Fruit fly (Drosophila melanogaster) whole organism, larva: Measurements from ENCODE around the gene CG32075.

Experiments
- noc ChIP-seq: fragments of 200-800 bp; sonication (Bioruptor generic); optimal IDR thresholded peaks from 3 replicates; lab custom pipeline; 2019; ENCODE audit warnings: missing biosample characterization, mild to moderate bottlenecking, missing genetic modification characterization, moderate library complexity

Gene CG32075

DNA sequence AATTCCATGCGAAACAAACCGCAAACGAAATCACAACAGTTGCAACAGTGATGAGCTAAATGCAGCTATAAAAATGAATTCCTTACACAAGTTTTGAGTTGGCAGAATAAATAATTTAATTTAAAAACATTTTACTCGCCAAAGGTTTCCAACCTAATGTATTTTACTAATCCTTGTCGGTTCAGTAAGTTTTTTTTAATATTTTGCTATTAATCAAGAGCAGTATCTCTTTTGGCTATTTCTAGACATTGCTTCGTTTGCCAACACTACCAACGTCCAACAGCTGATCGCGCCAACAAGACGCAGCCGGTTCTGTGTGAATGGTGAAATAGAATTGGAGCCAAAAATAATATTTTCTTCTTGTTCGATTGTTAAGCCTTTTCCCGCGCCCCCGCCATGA is at the start of gene CG32075, which contains the start of the genes CG45101 and SuUR:
Gene CG32075 (minus strand): TSS at position 253 of the 400 bp plus-strand sequence.
Gene CG45101 (plus strand): TSS at position 303 of the 400 bp plus-strand sequence.
Gene SuUR (plus strand): TSS at position 303 of the 400 bp plus-strand sequence.
- peak; percentile 79 for TF ChIP-seq noc (tag; lab: Kevin White, UChicago)

DNA sequence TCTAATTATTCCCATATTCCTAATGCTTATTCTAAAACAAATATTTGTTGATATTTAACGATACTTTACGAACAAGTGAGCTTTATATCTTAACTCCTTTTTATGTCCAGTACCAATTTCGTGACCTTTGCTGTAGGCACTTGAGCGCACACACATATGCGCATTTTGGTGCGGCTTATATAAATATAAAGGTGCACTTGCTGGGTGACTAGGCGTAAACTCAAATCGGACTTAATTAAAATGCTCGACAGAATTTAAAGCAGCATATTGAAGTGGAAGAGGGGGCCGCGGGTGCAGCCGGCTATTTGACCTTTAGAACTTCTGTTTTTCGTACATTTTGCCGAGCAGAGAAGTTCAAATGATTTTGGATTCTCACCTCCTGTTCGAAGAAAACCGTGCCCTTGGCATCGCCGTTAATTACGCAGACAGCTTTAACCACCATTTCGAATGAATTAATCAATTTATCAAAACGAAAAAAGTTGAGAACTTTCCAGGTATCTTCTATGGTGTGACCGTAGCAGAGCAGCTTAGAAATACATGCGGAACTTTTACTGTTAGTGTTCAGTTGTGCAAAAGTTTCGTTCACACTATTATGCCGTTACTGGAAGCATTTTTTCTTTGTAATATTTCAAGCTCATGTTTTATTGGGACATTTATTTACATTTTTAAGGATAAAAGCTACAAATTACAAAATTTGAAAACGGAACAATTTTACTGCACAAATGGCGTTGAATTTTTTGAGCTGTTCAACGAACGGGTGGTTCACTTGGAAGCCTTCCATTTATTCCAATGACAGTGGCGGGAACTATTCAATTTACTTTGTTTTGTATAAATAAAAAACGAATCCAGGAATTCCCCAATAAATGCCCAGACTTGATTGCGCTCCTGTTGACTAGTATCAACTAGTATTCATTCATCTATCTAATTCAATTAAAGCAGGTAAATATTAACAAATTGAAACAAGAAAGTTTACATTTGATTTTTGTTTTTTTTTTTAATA is 48.8 kb upstream of the CG32075 start, which contains the start of gene Sod1:
Gene Sod1 (minus strand): TSS at position 543 of the 1,000 bp plus-strand sequence.
- peak; percentile 44 for TF ChIP-seq noc (tag; lab: Kevin White, UChicago)

DNA sequence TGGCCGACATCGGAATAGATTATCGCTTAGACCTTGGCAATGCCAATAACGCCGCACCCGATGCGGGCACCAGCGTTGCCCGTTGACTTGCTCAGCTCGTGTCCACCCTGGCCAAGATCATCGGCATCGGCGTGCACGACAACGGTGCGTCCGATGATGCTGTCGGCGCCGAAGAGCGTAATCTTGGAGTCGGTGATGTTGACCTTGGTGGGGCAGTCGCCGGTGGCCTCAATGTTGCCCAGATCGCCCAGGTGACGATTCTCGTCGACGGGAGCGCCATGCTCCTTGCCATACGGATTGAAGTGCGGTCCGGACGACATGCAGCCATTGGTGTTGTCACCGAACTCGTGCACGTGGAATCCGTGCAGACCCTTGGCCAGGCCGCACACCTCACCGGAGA is 47.7 kb upstream of the CG32075 start:
- no peak for TF ChIP-seq noc (tag; lab: Kevin White, UChicago)

DNA sequence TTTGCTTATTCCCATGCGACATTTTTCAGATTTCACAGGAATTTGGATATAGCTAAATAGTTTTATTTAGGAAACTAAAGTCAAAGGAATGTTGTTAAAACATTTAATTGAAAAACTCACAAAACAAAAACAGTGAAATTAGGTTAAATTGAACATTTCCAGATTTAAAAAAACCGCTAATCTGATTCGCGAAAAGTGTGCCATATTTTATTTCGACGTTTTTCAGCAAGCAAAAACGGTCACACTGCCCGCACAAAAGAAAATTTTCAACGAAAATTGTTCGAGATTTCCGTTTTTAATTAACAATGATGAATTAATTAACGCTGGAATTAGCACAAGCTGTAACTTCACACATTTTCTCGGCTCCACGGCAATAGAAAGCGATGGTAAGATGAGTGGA is 44.7 kb upstream of the CG32075 start, which contains the start of the genes CG34012 and emei:
Gene CG34012 (minus strand): TSS at position 52 of the 400 bp plus-strand sequence.
Gene emei (plus strand): TSS at position 237 of the 400 bp plus-strand sequence.
- TF ChIP-seq noc (tag; lab: Kevin White, UChicago) = no peak

DNA sequence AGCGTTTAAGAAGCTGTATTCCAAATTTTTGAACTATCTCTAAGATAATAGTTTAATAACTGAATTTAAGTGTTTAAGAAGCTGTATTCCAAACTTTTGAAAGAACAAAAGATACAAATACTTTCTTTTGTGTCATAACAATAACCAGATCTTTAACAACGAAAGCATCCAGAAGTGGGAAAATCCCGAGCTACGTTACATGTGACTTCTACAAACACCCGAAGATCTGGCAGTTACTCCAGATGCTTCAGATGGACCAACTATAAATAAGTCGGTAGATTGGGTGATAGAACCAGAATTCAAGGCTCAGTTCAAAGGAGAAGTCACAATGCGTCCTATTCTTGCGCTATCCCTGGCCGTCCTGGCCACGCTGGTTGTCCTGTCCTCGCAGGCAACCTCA is 43.2 kb upstream of the CG32075 start, which contains the start of gene CG12522:
Gene CG12522 (plus strand): TSS at position 301 of the 400 bp plus-strand sequence.
- no peak for TF ChIP-seq noc (tag; lab: Kevin White, UChicago)

DNA sequence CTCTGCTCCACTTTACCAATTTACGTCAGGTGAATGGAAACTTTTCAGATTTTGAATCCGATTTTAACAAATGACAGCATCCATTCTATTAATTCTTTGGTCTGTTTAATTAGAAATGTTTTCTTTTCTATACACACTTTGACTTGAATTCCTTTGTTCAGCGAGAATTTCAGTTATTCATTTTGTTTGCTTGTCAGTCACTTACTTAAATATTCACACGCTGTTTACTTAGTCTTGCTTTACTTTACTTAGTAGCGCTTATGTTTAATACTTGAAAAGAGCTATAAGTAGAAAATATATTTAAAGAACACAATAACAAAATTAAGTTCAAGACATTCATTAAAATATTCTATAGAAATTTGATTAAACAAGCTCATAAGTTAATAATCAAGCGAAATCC is 42.7 kb upstream of the CG32075 start, which contains the start of gene CG32073:
Gene CG32073 (minus strand): TSS at position 151 of the 400 bp plus-strand sequence.
- TF ChIP-seq noc (tag; lab: Kevin White, UChicago) = no peak

DNA sequence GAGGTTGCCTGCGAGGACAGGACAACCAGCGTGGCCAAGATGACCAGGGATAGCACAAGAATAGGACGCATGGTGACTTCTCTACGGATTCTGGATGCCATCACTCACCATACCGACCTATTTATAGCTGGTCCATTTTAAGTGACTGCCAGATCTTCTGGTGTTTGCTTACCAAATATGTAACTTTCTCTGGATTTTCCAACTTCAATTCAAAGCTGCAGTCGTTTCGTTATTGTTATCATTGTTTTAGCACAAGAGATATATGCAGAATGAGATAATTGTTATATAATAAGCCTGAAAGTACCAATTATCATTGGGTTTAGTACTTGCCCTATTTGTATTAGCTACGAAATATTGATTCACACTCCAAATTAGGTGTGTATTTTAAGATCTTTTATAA is 39.0 kb upstream of the CG32075 start, which contains the start of gene CG32071:
Gene CG32071 (minus strand): TSS at position 101 of the 400 bp plus-strand sequence.
- no peak for TF ChIP-seq noc (tag; lab: Kevin White, UChicago)

DNA sequence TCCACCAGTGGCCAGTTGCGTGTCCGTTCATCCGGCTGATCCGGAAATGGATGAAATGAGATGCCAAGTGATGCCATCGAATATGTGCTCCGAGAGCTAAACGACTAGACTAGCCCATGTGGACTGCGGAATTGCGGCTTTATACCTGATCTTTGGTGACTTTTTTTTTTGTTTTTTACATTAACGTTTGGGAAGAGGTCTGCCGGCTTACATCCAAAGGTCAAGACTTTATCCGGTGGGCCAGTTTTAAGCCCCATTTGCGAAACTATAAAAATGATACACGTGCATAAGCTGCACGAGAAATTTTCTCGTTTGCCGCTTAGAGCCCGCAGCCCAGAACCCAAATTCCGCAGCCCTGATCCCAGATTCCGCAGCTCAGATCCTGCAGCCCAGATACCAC is 38.2 kb upstream of the CG32075 start, which contains the start of gene Elo68alpha:
Gene Elo68alpha (minus strand): TSS at position 101 of the 400 bp plus-strand sequence.
- no peak for TF ChIP-seq noc (tag; lab: Kevin White, UChicago)

DNA sequence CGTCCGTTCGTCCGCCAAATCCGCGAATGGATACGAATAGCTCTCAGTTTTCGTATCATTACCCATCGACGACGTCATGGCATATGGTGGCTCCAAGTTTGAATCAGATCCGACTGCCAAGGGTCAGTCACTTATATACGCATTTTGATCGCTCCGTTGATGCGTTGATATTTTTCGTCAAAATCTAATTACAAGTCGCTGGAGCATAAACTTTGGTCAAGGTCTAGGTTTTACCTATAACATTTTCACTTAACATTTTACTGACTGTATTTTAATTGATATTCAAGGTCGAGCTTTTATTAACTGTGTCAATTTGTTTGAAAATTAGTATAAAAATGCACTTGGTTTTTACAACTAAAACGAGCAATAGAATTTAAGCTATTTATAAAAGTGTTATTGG is 36.9 kb upstream of the CG32075 start, which contains the start of gene Elo68beta:
Gene Elo68beta (minus strand): TSS at position 101 of the 400 bp plus-strand sequence.
- no peak for TF ChIP-seq noc (tag; lab: Kevin White, UChicago)

DNA sequence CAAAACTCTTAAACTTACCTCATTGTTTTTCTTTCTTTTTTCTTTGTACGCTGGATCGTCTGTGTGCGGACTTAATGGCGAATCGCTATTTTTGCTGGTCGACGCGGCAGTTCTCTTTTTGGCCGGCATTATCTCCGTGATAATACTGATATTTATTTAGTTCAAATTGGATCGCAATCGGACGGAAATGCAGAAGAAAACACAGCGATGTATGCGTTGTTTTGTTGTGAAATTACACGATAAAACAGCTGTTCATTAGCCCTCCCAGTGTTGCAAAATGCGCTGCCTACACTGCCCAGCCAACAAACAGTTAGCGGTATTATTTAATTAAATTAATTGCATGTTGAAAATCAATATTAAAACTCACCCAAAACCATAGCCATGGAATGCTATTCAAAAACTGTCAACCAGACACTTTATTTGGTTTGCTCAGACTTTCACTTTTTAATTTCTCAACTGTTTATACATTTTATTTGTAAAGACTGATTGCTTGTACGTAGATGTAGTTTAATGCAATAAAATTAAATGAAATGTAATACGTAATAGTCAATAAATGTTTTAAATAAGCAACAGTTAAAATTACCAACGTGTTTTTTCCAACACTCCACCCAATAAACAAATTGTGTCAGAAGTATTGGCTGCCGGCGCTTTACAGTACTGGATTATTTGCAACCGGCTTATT is 33.4 kb upstream of the CG32075 start, which contains the start of the genes Irbp18 and APP-BP1:
Gene Irbp18 (minus strand): TSS at position 205 of the 682 bp plus-strand sequence.
Gene APP-BP1 (plus strand): TSS at position 431 of the 682 bp plus-strand sequence.
- TF ChIP-seq noc (tag; lab: Kevin White, UChicago) = peak; percentile 94

DNA sequence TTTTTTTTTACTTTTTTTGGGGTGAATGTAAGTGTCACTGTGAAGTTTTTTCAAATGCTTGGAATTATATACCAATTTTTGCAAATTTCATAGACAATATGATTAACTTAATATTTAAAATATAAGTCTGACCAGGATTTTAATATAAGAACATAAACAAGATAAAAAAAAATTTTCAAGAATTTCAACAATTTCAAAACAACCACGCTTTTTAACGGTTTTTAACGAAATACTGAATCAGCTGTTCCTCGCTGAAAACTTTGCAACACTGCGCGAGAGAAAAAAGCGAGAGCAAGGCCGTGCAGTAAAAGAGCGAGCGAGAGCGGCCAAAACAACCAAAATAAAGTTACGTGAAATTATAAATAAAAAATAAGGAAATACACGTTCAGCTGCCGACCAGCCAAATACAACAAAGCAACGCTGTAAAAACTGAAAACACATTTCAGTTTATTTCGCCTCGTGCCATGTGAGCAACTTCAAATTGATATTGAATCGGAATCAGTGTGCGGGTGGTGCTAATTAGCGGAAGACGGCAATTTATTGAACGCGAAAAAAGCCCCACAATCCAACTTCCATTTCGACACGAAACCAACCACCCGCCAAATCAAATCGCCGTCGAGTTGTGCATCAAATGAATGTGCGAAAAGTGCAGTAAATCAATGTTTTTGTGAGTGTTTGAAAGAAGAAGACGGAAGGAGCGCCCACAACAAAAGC is 31.6 kb upstream of the CG32075 start, which contains the start of the genes CG46439, Iyd and CG33947:
Gene CG46439 (minus strand): TSS at position 51 of the 714 bp plus-strand sequence.
Gene Iyd (minus strand): TSS at position 51 of the 714 bp plus-strand sequence.
Gene CG33947 (plus strand): TSS at position 302 of the 714 bp plus-strand sequence.
- TF ChIP-seq noc (tag; lab: Kevin White, UChicago) = no peak

DNA sequence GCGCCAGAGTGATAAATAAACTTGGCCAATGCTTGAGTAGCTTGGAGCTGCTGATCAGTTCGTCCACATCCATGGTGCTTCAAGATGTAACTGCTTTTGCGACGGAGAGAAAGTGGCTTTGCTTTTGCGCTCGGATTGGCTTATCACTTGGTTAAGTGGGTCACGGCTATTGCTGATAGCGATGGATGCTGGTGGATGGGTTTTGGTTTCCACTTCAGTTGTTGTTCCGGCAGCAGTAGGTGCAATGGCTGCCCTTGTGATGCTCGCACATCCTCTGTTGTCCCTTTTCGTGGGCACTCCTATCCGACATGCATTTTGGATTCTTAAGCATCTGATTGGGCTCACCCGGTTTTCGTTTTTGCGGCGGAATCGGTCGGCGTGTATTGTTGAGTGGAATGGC is 29.5 kb upstream of the CG32075 start:
- no peak for TF ChIP-seq noc (tag; lab: Kevin White, UChicago)

DNA sequence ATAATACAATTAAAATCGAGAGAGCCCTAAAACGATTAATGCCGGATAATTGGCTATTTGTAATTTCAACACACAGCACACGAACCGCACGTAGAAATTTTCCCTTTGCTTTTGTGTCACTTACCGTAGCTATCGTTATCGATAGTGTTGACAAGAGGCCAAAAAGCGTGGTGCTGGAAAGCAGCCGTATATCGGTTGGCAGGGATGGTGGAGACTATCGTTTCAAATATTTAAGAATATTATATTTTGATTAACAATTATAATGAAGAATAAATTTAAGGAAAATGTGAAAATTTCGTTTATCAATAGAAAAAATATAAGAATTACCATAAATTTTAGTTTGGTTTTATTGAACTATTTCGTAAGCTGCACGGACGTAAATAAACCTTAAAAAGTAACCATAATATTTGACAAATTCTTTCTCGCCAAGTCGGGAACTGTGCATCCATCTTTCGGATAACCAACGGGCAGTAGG is 28.3 kb upstream of the CG32075 start, which contains the start of gene JIL-1:
Gene JIL-1 (minus strand): TSS at position 148 of the 475 bp plus-strand sequence.
- peak; percentile 18 for TF ChIP-seq noc (tag; lab: Kevin White, UChicago)

DNA sequence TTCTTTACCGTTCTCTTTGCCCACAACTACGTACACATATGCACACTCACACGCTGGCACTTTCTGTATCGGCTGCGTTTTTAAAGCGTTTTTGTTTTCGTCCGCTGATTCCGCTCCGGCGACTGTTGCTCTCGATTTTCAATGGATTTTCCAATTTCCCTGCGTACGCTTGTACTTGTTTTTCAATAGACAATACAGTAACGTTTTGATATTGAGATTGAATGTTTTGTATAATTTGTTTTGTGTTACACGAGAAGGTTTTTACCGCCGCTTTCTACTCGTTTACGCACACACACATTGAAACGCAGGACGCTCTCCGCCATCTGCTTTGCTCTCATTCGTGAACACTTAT is 27.8 kb upstream of the CG32075 start:
- no peak for TF ChIP-seq noc (tag; lab: Kevin White, UChicago)
